Worm (Caenorhabditis elegans) whole organism, young adult: ENCODE data around the gene F01G4.6.

Source experiments
- C17E4.6 ChIP-seq: fragments of 200-800 bp; sonication (Bioruptor generic); IDR thresholded peaks from 2 replicates; pipeline ENCODE4 v1.3.6; 2022; ENCODE audit warnings: missing genetic modification reagents, missing genetic modification characterization, missing compliant biosample characterization
- F39B2.1 ChIP-seq: fragments of 200-800 bp; sonication (Bioruptor generic); IDR thresholded peaks from 2 replicates; pipeline ENCODE4 v1.3.6; 2022; ENCODE audit warnings: missing genetic modification reagents, missing genetic modification characterization, missing compliant biosample characterization
- T07F8.4 ChIP-seq: sonication (generic microtip); optimal IDR thresholded peaks from 2 replicates; lab custom pipeline; 2016; ENCODE audit warnings: mild to moderate bottlenecking, missing genetic modification characterization, moderate library complexity, missing compliant biosample characterization
- ama-1 ChIP-seq, 3 experiments: fragments of 150-350 bp in 1 of 3; sonication (generic microtip) in 2 of 3; optimal IDR thresholded peaks; 2 replicates each; lab custom pipeline; 2014 to 2018; ENCODE audit warnings: missing biosample characterization in 2 of 3, missing genetic modification characterization in 2 of 3, missing genetic modification reagents in 2 of 3
- aptf-3 ChIP-seq: fragments of 200-800 bp; sonication (Bioruptor generic); IDR thresholded peaks from 2 replicates; pipeline ENCODE4 v1.3.6; 2022; ENCODE audit warnings: missing genetic modification characterization, missing compliant biosample characterization
- efl-1 ChIP-seq: fragments of 150-350 bp; optimal IDR thresholded peaks from 2 replicates; lab custom pipeline; 2014; ENCODE audit warnings: missing biosample characterization, missing genetic modification reagents, missing genetic modification characterization
- hmg-1.2 ChIP-seq: fragments of 200-800 bp; sonication (Bioruptor generic); IDR thresholded peaks from 2 replicates; pipeline ENCODE4 v1.3.6; 2022; ENCODE audit warnings: missing genetic modification reagents, missing genetic modification characterization, missing compliant biosample characterization
- nfya-1 ChIP-seq: sonication (generic microtip); optimal IDR thresholded peaks from 2 replicates; lab custom pipeline; 2017; ENCODE audit warnings: antibody characterized with exemption, missing compliant biosample characterization, missing genetic modification characterization, borderline replicate concordance; ENCODE audit not compliant: insufficient read depth
- nhr-90 ChIP-seq: sonication (generic microtip); optimal IDR thresholded peaks from 2 replicates; lab custom pipeline; 2016; ENCODE audit warnings: missing genotype, mild to moderate bottlenecking, missing genetic modification characterization, missing compliant biosample characterization
- pbrm-1 ChIP-seq: fragments of 200-800 bp; sonication (Bioruptor generic); IDR thresholded peaks from 2 replicates; pipeline ENCODE4 v1.3.6; 2022; ENCODE audit warnings: missing genetic modification reagents, missing genetic modification characterization, missing compliant biosample characterization
- snpc-1.3 ChIP-seq: sonication (generic microtip); optimal IDR thresholded peaks from 2 replicates; lab custom pipeline; 2017; ENCODE audit warnings: missing genetic modification characterization, mild to moderate bottlenecking, missing compliant biosample characterization, antibody characterized with exemption, moderate library complexity, missing genotype, missing genetic modification reagents; ENCODE audit not compliant: insufficient read depth
- ztf-3 ChIP-seq: fragments of 200-800 bp; sonication (Bioruptor generic); optimal IDR thresholded peaks from 2 replicates; lab custom pipeline; 2018; ENCODE audit warnings: mild to moderate bottlenecking, missing genetic modification characterization, missing compliant biosample characterization

- TF ChIP-seq aptf-3 = no peak
- TF ChIP-seq pbrm-1 (GFP tag; lab: Robert Waterston, UW) = peak; percentile 52; the same call in 1 of the 2 replicates
- no peak for TF ChIP-seq efl-1 (GFP tag; lab: Kevin White, UChicago)
- peak; percentile 26 for TF ChIP-seq snpc-1.3 (tag; lab: Kevin White, UChicago)
- no peak for TF ChIP-seq C17E4.6 (GFP tag; lab: Robert Waterston, UW)
- no peak for TF ChIP-seq nfya-1 (tag; lab: Kevin White, UChicago)
- TF ChIP-seq ztf-3 (GFP tag; lab: Kevin White, UChicago) = no peak
- no peak for TF ChIP-seq hmg-1.2 (GFP tag; lab: Robert Waterston, UW)
- no peak for TF ChIP-seq T07F8.4
- TF ChIP-seq F39B2.1 (GFP tag; lab: Robert Waterston, UW) = no peak
- TF ChIP-seq ama-1 (optimal IDR thresholded peaks at IDR 0.05; lab: Kevin White, UChicago) = no peak
- TF ChIP-seq ama-1 (GFP tag; optimal IDR thresholded peaks at IDR 0.05; lab: Kevin White, UChicago) = peak in 1 of 2 experiments; percentile 63
- peak; percentile 24 for TF ChIP-seq nhr-90 (tag; lab: Kevin White, UChicago)
Measured at ce11 chrIV:11145929-11146339, 3.4 kb downstream of the F01G4.6 start.
